Worm (Caenorhabditis elegans) whole organism, L3 larva: Measurements from ENCODE around the gene ril-2.
A peak's percentile ranks its signal among the peaks of the same experiment; 100 is the strongest.

Experiments
- R02D3.7 ChIP-seq: fragments of 150-350 bp; optimal IDR thresholded peaks from 2 replicates; lab custom pipeline; 2014; ENCODE audit warnings: missing biosample characterization, missing genetic modification characterization
- ZK546.5 ChIP-seq: sonication (generic microtip); optimal IDR thresholded peaks from 2 replicates; lab custom pipeline; 2017; ENCODE audit warnings: missing biosample characterization, missing genetic modification characterization
- aly-2 ChIP-seq: fragments of 150-350 bp; optimal IDR thresholded peaks from 2 replicates; lab custom pipeline; 2014; ENCODE audit warnings: missing biosample characterization, missing genetic modification characterization
- ama-1 ChIP-seq: fragments of 150-350 bp; optimal IDR thresholded peaks from 2 replicates; lab custom pipeline; 2018
- ceh-16 ChIP-seq: sonication (generic microtip); optimal IDR thresholded peaks from 2 replicates; lab custom pipeline; 2017; ENCODE audit warnings: missing biosample characterization, missing genetic modification characterization
- ceh-28 ChIP-seq: fragments of 150-350 bp; optimal IDR thresholded peaks from 2 replicates; lab custom pipeline; 2014; ENCODE audit warnings: missing biosample characterization, missing genetic modification reagents, missing genetic modification characterization
- ceh-82 ChIP-seq: fragments of 150-350 bp; optimal IDR thresholded peaks from 2 replicates; lab custom pipeline; 2014; ENCODE audit warnings: missing biosample characterization, missing genetic modification characterization
- ceh-9 ChIP-seq: sonication (generic microtip); optimal IDR thresholded peaks from 2 replicates; lab custom pipeline; 2018; ENCODE audit warnings: missing biosample characterization, missing genetic modification characterization
- daf-12 ChIP-seq: fragments of 150-350 bp; optimal IDR thresholded peaks from 2 replicates; lab custom pipeline; 2014; ENCODE audit warnings: missing biosample characterization, missing genetic modification reagents, missing genetic modification characterization
- egl-5 ChIP-seq: fragments of 150-350 bp; optimal IDR thresholded peaks from 2 replicates; lab custom pipeline; 2017; ENCODE audit warnings: missing biosample characterization, missing genetic modification reagents, missing genetic modification characterization, inconsistent platforms
- elt-1 ChIP-seq: fragments of 150-350 bp; optimal IDR thresholded peaks from 2 replicates; lab custom pipeline; 2014; ENCODE audit warnings: missing biosample characterization, missing genetic modification characterization
- elt-2 ChIP-seq: sonication (generic microtip); optimal IDR thresholded peaks from 2 replicates; lab custom pipeline; 2016; ENCODE audit warnings: missing genetic modification reagents, mild to moderate bottlenecking, missing genetic modification characterization, missing compliant biosample characterization
- elt-3 ChIP-seq, 3 experiments: fragments of 150-350 bp in 1 of 3; sonication (generic microtip) in 2 of 3; optimal IDR thresholded peaks; 2 replicates in 2 of 3; 4 replicates in 1 of 3; lab custom pipeline; 2014 to 2017; ENCODE audit warnings: missing biosample characterization in 3 of 3, missing genetic modification characterization in 3 of 3
- eor-1 ChIP-seq, 2 experiments: fragments of 150-350 bp; optimal IDR thresholded peaks; 2 replicates each; lab custom pipeline; 2014 to 2018; ENCODE audit warnings: missing biosample characterization in 2 of 2, missing genetic modification characterization in 2 of 2
- fos-1 ChIP-seq: fragments of 150-350 bp; optimal IDR thresholded peaks from 2 replicates; lab custom pipeline; 2014; ENCODE audit warnings: missing biosample characterization, missing genetic modification characterization
- hmg-11 ChIP-seq: sonication (generic microtip); optimal IDR thresholded peaks from 2 replicates; lab custom pipeline; 2016; ENCODE audit warnings: missing genetic modification characterization, missing compliant biosample characterization
- jun-1 ChIP-seq: fragments of 150-350 bp; optimal IDR thresholded peaks from 2 replicates; lab custom pipeline; 2014; ENCODE audit warnings: missing biosample characterization, missing genetic modification reagents, missing genetic modification characterization
- lin-15B ChIP-seq: fragments of 150-350 bp; optimal IDR thresholded peaks from 2 replicates; lab custom pipeline; 2014; ENCODE audit warnings: missing biosample characterization, missing genetic modification characterization
- lin-39 ChIP-seq: fragments of 150-350 bp; optimal IDR thresholded peaks from 2 replicates; lab custom pipeline; 2018; ENCODE audit warnings: missing biosample characterization, missing genetic modification reagents, missing genetic modification characterization
- mdl-1 ChIP-seq: fragments of 150-350 bp; optimal IDR thresholded peaks from 2 replicates; lab custom pipeline; 2014; ENCODE audit warnings: missing biosample characterization, missing genetic modification characterization
- mml-1 ChIP-seq: fragments of 150-350 bp; sonication (generic microtip); optimal IDR thresholded peaks from 3 replicates; lab custom pipeline; 2014; ENCODE audit warnings: missing biosample characterization, missing genetic modification characterization
- nfya-1 ChIP-seq: sonication (generic microtip); optimal IDR thresholded peaks from 2 replicates; lab custom pipeline; 2017; ENCODE audit warnings: missing genetic modification characterization, mild to moderate bottlenecking, missing compliant biosample characterization, antibody characterized with exemption, moderate library complexity; ENCODE audit not compliant: insufficient read depth
- nhr-11 ChIP-seq: fragments of 150-350 bp; optimal IDR thresholded peaks from 2 replicates; lab custom pipeline; 2014; ENCODE audit warnings: missing biosample characterization, missing genetic modification characterization
- nhr-23 ChIP-seq: fragments of 150-350 bp; optimal IDR thresholded peaks from 2 replicates; lab custom pipeline; 2014; ENCODE audit warnings: missing biosample characterization, missing genetic modification reagents, missing genetic modification characterization
- nhr-237 ChIP-seq: fragments of 150-350 bp; optimal IDR thresholded peaks from 2 replicates; lab custom pipeline; 2014; ENCODE audit warnings: missing biosample characterization, missing genetic modification characterization
- nhr-25 ChIP-seq: sonication (generic microtip); optimal IDR thresholded peaks from 2 replicates; lab custom pipeline; 2017; ENCODE audit warnings: missing biosample characterization, missing genetic modification characterization
- nhr-28 ChIP-seq: fragments of 150-350 bp; optimal IDR thresholded peaks from 2 replicates; lab custom pipeline; 2014; ENCODE audit warnings: missing biosample characterization, missing genetic modification characterization
- nhr-43 ChIP-seq: sonication (generic microtip); optimal IDR thresholded peaks from 2 replicates; lab custom pipeline; 2016; ENCODE audit warnings: mild to moderate bottlenecking, missing genetic modification characterization, missing compliant biosample characterization; ENCODE audit not compliant: poor library complexity, severe bottlenecking
- nhr-76 ChIP-seq: fragments of 150-350 bp; sonication (generic microtip); optimal IDR thresholded peaks from 5 replicates; lab custom pipeline; 2014; ENCODE audit warnings: missing biosample characterization, missing genetic modification characterization
- nhr-77 ChIP-seq: fragments of 150-350 bp; optimal IDR thresholded peaks from 2 replicates; lab custom pipeline; 2014; ENCODE audit warnings: missing biosample characterization, missing genetic modification characterization
- pha-4 ChIP-seq: fragments of 150-350 bp; optimal IDR thresholded peaks from 2 replicates; lab custom pipeline; 2014; ENCODE audit warnings: missing biosample characterization, missing genetic modification reagents, missing genetic modification characterization
- pqm-1 ChIP-seq: fragments of 150-350 bp; optimal IDR thresholded peaks from 2 replicates; lab custom pipeline; 2017; ENCODE audit warnings: missing biosample characterization, missing genetic modification characterization, inconsistent platforms
- sea-2 ChIP-seq: fragments of 150-350 bp; sonication (generic microtip); optimal IDR thresholded peaks from 4 replicates; lab custom pipeline; 2014; ENCODE audit warnings: missing biosample characterization, missing genetic modification reagents, missing genetic modification characterization
- skn-1 ChIP-seq: fragments of 150-350 bp; optimal IDR thresholded peaks from 2 replicates; lab custom pipeline; 2014; ENCODE audit warnings: missing biosample characterization, missing genetic modification characterization
- snpc-4 ChIP-seq: fragments of 150-350 bp; optimal IDR thresholded peaks from 2 replicates; lab custom pipeline; 2014; ENCODE audit warnings: missing biosample characterization, missing genetic modification characterization
- tbx-2 ChIP-seq: sonication (generic microtip); optimal IDR thresholded peaks from 2 replicates; lab custom pipeline; 2016; ENCODE audit warnings: mild to moderate bottlenecking, missing genetic modification characterization, missing compliant biosample characterization
- unc-39 ChIP-seq: sonication (generic microtip); optimal IDR thresholded peaks from 4 replicates; lab custom pipeline; 2017; ENCODE audit warnings: missing biosample characterization, missing genetic modification characterization
- unc-62 ChIP-seq: fragments of 150-350 bp; sonication (generic microtip); optimal IDR thresholded peaks from 4 replicates; lab custom pipeline; 2014; ENCODE audit warnings: missing biosample characterization, missing genetic modification reagents, missing genetic modification characterization
- zag-1 ChIP-seq: fragments of 150-350 bp; optimal IDR thresholded peaks from 2 replicates; lab custom pipeline; 2014; ENCODE audit warnings: missing biosample characterization, missing genetic modification characterization
- ztf-4 ChIP-seq: fragments of 150-350 bp; optimal IDR thresholded peaks from 2 replicates; lab custom pipeline; 2014; ENCODE audit warnings: missing biosample characterization, missing genetic modification characterization

ril-2 gene

DNA sequence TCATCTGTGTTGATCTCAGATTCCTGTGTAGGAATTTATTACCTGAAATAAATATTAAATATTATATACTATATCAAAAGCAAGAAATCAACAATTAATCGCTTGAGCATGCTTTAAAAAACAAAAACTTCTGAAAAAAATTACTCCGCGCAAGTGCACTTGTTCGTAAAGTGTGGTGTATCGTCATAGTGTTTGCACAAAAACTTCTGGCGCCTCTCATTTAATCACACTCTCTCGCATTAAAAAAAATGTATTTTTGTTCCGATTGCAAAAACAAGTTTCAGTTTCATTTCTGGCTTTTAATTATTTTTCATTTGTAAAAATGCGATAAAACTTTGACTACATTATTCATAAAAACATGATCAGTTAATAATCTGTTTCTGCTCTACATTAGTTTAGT lies at the start of gene ril-2, which contains the start of gene C14C10.10:
TSS of gene ril-2 (minus strand) at position 48 of the 400 bp plus-strand sequence.
TSS of gene C14C10.10 (minus strand) at position 19 of the 400 bp plus-strand sequence.
- TF ChIP-seq nfya-1 (tag; lab: Kevin White, UChicago) (peak; percentile 34), nhr-23 (tag; lab: Kevin White, UChicago) (no peak), lin-15B (no peak)

DNA sequence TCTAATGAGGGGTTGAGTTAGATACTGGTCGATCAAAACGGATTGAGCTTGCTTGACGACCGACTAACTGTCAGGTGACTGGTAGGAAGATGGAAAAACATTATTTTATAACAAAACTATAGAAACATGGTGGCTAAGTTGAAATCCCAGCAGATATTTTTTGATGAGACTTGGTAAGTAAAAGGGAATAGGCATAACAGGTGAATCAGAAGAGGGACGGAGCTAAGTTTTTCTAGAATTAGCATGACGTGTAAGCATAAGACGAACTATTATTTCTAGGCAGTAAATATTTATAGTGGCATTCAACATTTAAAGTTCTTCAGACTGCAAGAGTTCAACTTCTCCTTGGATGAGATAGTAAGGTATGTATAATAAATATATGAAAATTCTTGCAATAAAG lies 45.5 kb upstream of the ril-2 start, which contains the start of gene F56H9.8:
TSS of gene F56H9.8 (plus strand) at position 301 of the 400 bp plus-strand sequence.
- TF ChIP-seq snpc-4 (tag; lab: Kevin White, UChicago) (no peak), nhr-23 (tag; lab: Kevin White, UChicago) (no peak), nhr-76 (tag; lab: Kevin White, UChicago) (no peak), eor-1 (tag; optimal IDR thresholded peaks at IDR 0.05; lab: Kevin White, UChicago) (no peak), jun-1 (tag; lab: Kevin White, UChicago) (no peak), sea-2 (GFP tag; lab: Kevin White, UChicago) (no peak), ama-1 (lab: Kevin White, UChicago) (no peak), ceh-16 (tag; lab: Kevin White, UChicago) (no peak), daf-12 (tag; lab: Kevin White, UChicago) (no peak), R02D3.7 (tag; lab: Kevin White, UChicago) (no peak), fos-1 (tag; lab: Kevin White, UChicago) (no peak), ztf-4 (tag; lab: Kevin White, UChicago) (no peak), elt-3 (tag; optimal IDR thresholded peaks at IDR 0.05; lab: Kevin White, UChicago) (no peak), unc-62 (GFP tag; lab: Kevin White, UChicago) (no peak), egl-5 (no peak), aly-2 (tag; lab: Kevin White, UChicago) (no peak), ceh-28 (tag; lab: Kevin White, UChicago) (no peak)

DNA sequence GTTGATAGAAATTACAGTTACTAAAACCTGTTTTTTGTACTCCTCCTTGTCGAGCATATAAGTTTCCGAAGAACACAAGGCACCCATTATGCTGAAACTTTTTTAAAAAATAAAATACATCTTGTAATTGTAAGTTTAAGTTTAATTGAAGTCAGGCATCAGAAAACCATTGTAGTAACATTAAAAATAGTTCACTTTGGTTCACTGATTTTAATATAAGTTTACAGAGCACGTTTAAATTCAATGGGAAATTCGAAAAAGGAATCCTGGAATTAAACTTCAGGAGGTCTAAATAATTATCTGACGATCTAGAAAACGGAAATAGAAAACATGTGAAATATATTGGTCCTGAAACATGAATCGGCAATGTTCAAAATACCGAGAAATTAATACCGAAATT lies 41.4 kb upstream of the ril-2 start, which contains the start of gene gpa-8:
TSS of gene gpa-8 (minus strand) at position 101 of the 400 bp plus-strand sequence.
- TF ChIP-seq nhr-76 (tag; lab: Kevin White, UChicago) = no peak
- no peak for TF ChIP-seq nhr-43 (tag; lab: Kevin White, UChicago)
- TF ChIP-seq ceh-9 (tag; lab: Kevin White, UChicago) = no peak
- TF ChIP-seq elt-2 (tag; lab: Kevin White, UChicago) = no peak
- TF ChIP-seq nhr-28 (tag; lab: Kevin White, UChicago) = no peak
- TF ChIP-seq fos-1 (tag; lab: Kevin White, UChicago) = no peak
- no peak for TF ChIP-seq unc-39 (tag; lab: Kevin White, UChicago)
- TF ChIP-seq pha-4 (tag; lab: Kevin White, UChicago) = no peak
- TF ChIP-seq nhr-25 = no peak
- TF ChIP-seq egl-5 = no peak

DNA sequence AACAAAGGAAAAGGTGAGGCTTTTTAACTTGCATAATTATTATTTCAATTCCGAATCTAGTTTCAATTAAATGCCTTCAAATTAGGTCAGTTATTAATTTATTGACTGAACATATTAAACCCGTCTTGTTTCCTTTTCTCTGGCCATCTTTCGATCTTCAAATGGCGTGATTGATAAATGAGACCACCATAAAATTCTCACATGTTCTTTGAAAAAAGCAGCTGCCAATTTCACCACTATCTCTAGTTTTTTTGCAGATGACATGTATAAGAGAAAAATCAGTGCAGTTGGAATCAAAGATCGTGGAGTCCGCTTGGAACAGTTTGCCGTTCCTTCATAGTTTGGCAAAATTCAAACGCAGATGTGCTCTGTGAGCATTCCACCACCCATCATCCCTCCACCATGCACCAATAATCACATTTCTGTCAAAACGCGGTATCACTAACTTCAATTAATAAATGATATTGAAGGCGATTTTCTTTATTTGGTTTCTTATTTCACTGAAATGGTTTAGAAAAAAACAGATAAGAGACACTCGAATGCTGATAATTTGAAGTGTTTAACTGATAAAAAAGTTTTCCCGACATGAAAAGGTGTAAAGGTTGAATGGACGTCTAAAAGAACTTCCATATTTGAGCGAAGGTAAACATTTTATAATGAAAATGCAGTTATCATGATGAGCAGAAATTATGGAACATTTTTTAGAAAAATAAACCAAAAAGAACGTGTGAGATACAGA lies 39.0 kb upstream of the ril-2 start:
- TF ChIP-seq mdl-1 (tag; lab: Kevin White, UChicago) = no peak
- TF ChIP-seq ZK546.5 (tag; lab: Kevin White, UChicago) = no peak
- TF ChIP-seq elt-2 (tag; lab: Kevin White, UChicago) = peak; percentile 92
- TF ChIP-seq nhr-23 (tag; lab: Kevin White, UChicago) = peak; percentile 16
- peak; percentile 72 for TF ChIP-seq pqm-1
- peak; percentile 40 for TF ChIP-seq pha-4 (tag; lab: Kevin White, UChicago)
- peak; percentile 54 for TF ChIP-seq nhr-43 (tag; lab: Kevin White, UChicago)
- no peak for TF ChIP-seq zag-1 (tag; lab: Kevin White, UChicago)

DNA sequence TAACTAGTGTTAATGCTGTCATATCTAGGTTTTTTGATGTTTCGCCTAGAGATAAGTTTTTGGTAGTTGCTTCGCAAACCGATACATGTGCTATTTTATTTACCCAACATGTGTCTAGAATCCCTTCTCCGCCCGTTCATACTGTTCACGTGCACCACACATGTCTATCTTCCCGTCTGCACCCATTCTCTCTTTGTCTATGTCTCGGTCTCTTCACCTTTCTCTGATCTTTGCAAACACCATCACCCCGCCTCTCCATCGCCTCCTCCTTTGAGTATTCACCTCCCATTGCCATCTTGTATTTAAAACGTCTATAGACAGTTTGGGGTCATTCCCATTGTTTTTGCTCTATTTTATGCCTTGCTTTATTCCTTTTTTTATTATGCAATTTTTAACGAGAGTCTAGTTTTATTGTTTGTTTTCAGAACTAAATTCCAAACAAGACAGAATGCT lies 38.3 kb upstream of the ril-2 start, which contains the start of gene F56H9.2:
TSS of gene F56H9.2 (plus strand) at position 426 of the 453 bp plus-strand sequence.
- TF ChIP-seq nhr-43 (tag; lab: Kevin White, UChicago) (peak; percentile 89), jun-1 (tag; lab: Kevin White, UChicago) (peak; percentile 62), elt-2 (tag; lab: Kevin White, UChicago) (peak; percentile 85), nhr-77 (tag; lab: Kevin White, UChicago) (no peak), pqm-1 (peak; percentile 71), nhr-23 (tag; lab: Kevin White, UChicago) (peak; percentile 71), eor-1 (tag; optimal IDR thresholded peaks at IDR 0.05; lab: Kevin White, UChicago) (no peak), nhr-11 (tag; lab: Kevin White, UChicago) (no peak), nhr-237 (no peak), nhr-76 (tag; lab: Kevin White, UChicago) (no peak), ceh-82 (no peak), R02D3.7 (tag; lab: Kevin White, UChicago) (peak; percentile 27), hmg-11 (no peak), skn-1 (tag; lab: Kevin White, UChicago) (no peak), ceh-28 (tag; lab: Kevin White, UChicago) (peak; percentile 61), ama-1 (lab: Kevin White, UChicago) (peak; percentile 8), pha-4 (tag; lab: Kevin White, UChicago) (peak; percentile 90), tbx-2 (tag; lab: Kevin White, UChicago) (peak; percentile 11), snpc-4 (tag; lab: Kevin White, UChicago) (no peak), mml-1 (peak; percentile 96), elt-1 (tag; lab: Kevin White, UChicago) (peak; percentile 19), lin-39 (tag; lab: Kevin White, UChicago) (no peak), daf-12 (tag; lab: Kevin White, UChicago) (no peak), nfya-1 (tag; lab: Kevin White, UChicago) (peak; percentile 64)
